Worm (Caenorhabditis elegans) whole organism, L3 larva: ENCODE data around the gene B0507.4.

Experiments used
- elt-1 ChIP-seq: fragments of 150-350 bp; optimal IDR thresholded peaks from 2 replicates; lab custom pipeline; 2014; ENCODE audit warnings: missing biosample characterization, missing genetic modification characterization
- fkh-10 ChIP-seq: sonication (generic microtip); optimal IDR thresholded peaks from 2 replicates; lab custom pipeline; 2017; ENCODE audit warnings: missing biosample characterization, missing genetic modification reagents, missing genetic modification characterization
- jun-1 ChIP-seq: fragments of 150-350 bp; optimal IDR thresholded peaks from 2 replicates; lab custom pipeline; 2014; ENCODE audit warnings: missing biosample characterization, missing genetic modification reagents, missing genetic modification characterization
- zag-1 ChIP-seq: fragments of 150-350 bp; optimal IDR thresholded peaks from 2 replicates; lab custom pipeline; 2014; ENCODE audit warnings: missing biosample characterization, missing genetic modification characterization

DNA sequence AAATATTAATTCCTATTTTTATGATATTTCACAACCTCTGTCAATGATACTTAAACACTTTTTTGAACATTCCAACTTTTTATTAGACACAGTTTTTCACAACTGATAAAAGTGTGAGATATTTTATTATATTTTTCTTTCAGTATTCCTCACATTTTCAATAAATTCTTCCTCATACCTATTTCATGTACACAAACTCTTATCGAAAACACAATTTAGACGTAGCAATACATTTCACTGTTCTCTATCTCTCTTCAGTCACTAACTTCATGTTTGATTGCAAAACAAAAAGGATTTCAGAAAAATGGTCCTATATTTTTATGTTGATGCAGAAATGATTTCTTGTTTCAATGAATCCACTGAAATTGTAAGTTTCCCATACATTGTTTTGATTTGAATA lies 8.9 kb upstream of the B0507.4 start, which contains the start of gene B0507.6:
- TF ChIP-seq jun-1 (tag; lab: Kevin White, UChicago) (no peak), elt-1 (tag; lab: Kevin White, UChicago) (no peak), zag-1 (no peak), fkh-10 (GFP tag; lab: Kevin White, UChicago) (no peak)
